Fruit fly (Drosophila melanogaster) Kc167 (cell line): ENCODE results near the gene ph-p.

Experiments used
- Sin3A ChIP-seq: fragments of >200 bp; optimal IDR thresholded peaks from 2 replicates; lab custom pipeline; 2018; ENCODE audit warnings: missing external identifiers
- ttk ChIP-seq: sonication (Bioruptor generic); optimal IDR thresholded peaks from 2 replicates; lab custom pipeline; 2017; ENCODE audit warnings: missing external identifiers

- TF ChIP-seq ttk (no peak), Sin3A (lab: Kevin White, UChicago) (no peak)
Observed at dm6 chrX:2161020-2161419, 22.8 kb upstream of the ph-p start.
